Fruit fly (Drosophila melanogaster) Kc167 (cell line): ENCODE results near the gene aralar1.

ENCODE experiments used
- Myc ChIP-seq: fragments of >200 bp; optimal IDR thresholded peaks from 2 replicates; lab custom pipeline; 2017; ENCODE audit warnings: missing external identifiers
- Sin3A ChIP-seq: fragments of >200 bp; optimal IDR thresholded peaks from 2 replicates; lab custom pipeline; 2018; ENCODE audit warnings: missing external identifiers
- h ChIP-seq: fragments of >200 bp; optimal IDR thresholded peaks from 3 replicates; lab custom pipeline; 2018; ENCODE audit warnings: missing external identifiers
- insv ChIP-seq: fragments of >200 bp; optimal IDR thresholded peaks from 3 replicates; lab custom pipeline; 2018; ENCODE audit warnings: missing external identifiers
- psq ChIP-seq: fragments of >200 bp; optimal IDR thresholded peaks from 2 replicates; lab custom pipeline; 2017; ENCODE audit warnings: missing external identifiers
- ttk ChIP-seq: sonication (Bioruptor generic); optimal IDR thresholded peaks from 2 replicates; lab custom pipeline; 2017; ENCODE audit warnings: missing external identifiers

Gene aralar1

DNA sequence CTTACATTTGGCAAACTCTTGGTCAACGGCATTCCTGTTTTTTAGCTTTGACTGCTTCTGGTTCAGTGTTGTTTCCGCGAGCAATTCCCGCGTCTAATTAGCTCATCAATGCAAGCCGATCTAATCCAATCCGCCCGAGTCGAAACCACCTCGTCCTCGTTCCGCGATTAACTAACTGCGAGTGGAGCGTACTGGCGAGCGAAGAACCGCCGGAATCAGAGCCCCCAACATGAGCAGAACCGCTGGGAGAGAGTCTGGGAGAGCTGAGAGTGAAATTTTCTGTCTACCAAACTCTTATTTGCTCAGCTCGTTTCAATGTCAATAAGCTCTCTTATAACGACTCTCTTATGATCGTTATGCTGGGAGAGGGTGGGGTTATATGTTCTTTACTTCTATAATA lies 5.4 kb downstream of the aralar1 start:
- TF ChIP-seq insv (no peak), psq (lab: Kevin White, UChicago) (no peak), Myc (no peak), h (lab: Kevin White, UChicago) (no peak), Sin3A (lab: Kevin White, UChicago) (no peak), ttk (lab: Kevin White, UChicago) (no peak)

DNA sequence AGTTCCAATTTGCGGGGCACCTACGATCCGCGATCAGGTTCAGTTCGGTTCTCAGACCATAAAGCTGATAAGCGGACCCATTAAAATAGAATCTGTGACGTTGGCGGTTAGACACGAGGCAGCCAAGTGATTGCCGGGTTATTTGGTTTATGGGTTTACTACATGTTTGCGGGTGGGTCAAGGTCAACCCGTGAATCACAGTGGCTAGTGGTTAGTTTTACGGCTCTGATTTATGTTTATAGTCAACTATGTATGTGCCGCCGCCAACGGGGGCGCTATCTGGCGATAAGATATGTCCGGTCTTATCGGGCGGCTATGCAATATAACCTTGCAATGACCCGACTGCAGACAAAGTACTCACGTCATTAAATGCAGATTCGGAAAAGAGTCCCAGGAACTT lies 6.2 kb downstream of the aralar1 start:
- no peak for TF ChIP-seq Myc
- no peak for TF ChIP-seq psq (lab: Kevin White, UChicago)
- TF ChIP-seq insv = no peak
- no peak for TF ChIP-seq h (lab: Kevin White, UChicago)
- TF ChIP-seq Sin3A (lab: Kevin White, UChicago) = no peak
- no peak for TF ChIP-seq ttk (lab: Kevin White, UChicago)

DNA sequence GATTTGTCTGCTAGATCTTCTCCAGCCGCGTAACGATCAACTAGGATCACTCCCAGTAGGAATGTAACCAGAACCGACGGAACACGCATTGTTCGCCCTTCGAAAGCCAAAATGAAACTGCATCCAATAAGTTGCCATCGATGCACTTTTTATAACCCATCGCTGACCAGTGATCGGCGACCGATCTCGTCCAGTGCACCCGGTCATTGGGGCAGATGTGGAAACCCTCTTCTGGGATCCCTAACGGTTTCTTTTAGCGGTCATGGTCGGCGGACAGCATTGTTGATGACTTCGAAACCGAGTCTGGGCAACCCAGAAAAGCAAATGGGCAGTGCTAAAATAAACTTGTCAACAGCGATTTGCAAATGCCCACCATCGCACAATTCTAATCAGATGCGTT lies 10.7 kb downstream of the aralar1 start, which contains the start of gene Osi23:
Gene Osi23 (minus strand): TSS at position 101 of the 400 bp plus-strand sequence.
- TF ChIP-seq ttk (lab: Kevin White, UChicago) = no peak
- no peak for TF ChIP-seq psq (lab: Kevin White, UChicago)
- no peak for TF ChIP-seq Myc
- TF ChIP-seq insv = no peak
- TF ChIP-seq h (lab: Kevin White, UChicago) = no peak
- TF ChIP-seq Sin3A (lab: Kevin White, UChicago) = no peak

DNA sequence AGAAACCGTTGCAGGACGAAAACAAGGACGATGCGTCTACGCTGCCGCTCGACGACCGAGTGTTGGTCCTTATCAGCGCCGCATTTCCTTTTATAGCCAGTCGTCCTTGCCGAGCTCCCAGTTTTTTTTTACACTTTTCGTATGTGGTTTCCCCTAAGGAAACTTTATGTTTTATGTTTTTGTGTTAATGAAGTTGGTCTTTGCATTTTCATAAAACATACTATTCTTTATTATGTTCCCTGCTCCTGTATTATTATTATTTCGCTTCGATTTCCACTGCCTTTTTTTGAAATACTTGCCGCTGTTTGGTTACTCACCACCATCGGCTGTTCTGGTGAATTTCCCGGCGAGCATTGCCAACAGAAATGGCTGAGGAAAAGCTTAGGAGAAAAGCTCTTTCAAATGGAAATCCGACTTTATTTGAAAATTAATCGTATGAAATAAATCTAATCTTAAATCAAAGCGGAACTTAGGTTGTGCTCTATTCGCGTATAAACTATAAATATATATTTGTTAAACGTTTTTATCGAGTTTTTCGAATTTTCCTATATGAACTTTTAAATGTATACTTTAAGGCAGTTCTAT lies 12.0 kb downstream of the aralar1 start, which contains the start of gene CG15537:
Gene CG15537 (minus strand): TSS at position 51 of the 585 bp plus-strand sequence.
- TF ChIP-seq insv (no peak), psq (lab: Kevin White, UChicago) (no peak), ttk (lab: Kevin White, UChicago) (no peak), Sin3A (lab: Kevin White, UChicago) (no peak), Myc (no peak), h (lab: Kevin White, UChicago) (no peak)

DNA sequence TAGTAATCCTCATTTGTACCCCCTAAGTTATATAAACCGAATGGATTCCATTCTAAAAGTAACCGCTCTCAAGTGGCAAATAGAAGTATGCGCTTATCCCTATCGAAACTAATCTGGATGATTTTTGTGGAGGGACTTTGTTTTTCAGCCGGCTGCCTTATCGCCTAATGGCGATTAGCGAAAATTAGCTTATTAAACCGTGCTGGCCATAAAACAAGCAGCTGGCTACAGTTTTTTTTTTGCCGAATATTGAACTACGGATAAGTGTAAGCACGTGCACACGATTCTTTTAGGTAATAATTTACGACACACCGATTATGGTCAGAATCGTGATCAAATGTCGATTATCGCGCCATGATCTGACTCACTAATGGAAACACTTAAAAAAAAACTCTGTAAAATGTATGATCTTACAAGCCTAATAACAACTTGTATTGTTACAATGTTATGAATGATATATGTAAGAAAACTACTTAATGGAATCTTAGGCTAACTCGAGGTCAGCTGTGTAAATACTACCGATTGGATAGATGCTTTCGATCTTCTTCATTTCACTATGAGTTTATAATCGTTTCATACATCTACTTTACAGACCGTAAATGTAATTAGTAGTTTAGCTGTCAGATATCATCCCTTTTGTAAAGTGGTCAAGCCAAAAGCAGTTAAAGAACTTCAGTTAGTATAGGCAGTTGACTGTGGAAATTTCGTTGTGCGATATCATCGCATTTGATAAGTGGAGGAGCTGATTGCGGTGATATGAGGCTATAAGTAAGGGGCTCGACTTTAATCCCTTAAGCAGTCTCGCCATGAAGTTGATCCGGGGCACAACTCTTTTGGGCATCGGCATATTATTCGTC lies 24.2 kb downstream of the aralar1 start, which contains the start of gene CG15534:
Gene CG15534 (plus strand): TSS at position 807 of the 857 bp plus-strand sequence.
- no peak for TF ChIP-seq psq (lab: Kevin White, UChicago)
- no peak for TF ChIP-seq ttk (lab: Kevin White, UChicago)
- TF ChIP-seq Sin3A (lab: Kevin White, UChicago) = no peak
- no peak for TF ChIP-seq Myc
- no peak for TF ChIP-seq h (lab: Kevin White, UChicago)
- no peak for TF ChIP-seq insv

DNA sequence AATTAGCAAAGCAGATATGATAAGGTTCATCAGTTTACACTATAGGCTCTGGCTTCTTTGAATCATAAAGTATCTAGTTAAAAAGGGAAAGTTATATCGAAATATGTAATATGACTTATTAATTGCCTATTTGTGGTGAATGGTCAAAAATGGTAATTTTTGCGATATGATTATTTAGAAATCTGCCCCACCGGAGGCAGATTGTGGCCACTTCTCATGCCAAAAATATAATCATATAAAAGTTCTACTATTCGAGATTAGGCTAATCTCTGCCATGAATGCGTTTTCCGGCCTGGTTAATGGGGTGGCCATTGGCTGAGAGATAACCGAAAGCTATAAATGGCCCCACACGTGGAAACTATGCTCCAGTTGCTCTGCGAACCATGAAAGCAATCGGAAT lies 27.2 kb downstream of the aralar1 start, which contains the start of gene CG15533:
Gene CG15533 (plus strand): TSS at position 362 of the 400 bp plus-strand sequence.
- no peak for TF ChIP-seq Sin3A (lab: Kevin White, UChicago)
- TF ChIP-seq ttk (lab: Kevin White, UChicago) = no peak
- no peak for TF ChIP-seq Myc
- TF ChIP-seq psq (lab: Kevin White, UChicago) = no peak
- TF ChIP-seq insv = no peak
- TF ChIP-seq h (lab: Kevin White, UChicago) = no peak

DNA sequence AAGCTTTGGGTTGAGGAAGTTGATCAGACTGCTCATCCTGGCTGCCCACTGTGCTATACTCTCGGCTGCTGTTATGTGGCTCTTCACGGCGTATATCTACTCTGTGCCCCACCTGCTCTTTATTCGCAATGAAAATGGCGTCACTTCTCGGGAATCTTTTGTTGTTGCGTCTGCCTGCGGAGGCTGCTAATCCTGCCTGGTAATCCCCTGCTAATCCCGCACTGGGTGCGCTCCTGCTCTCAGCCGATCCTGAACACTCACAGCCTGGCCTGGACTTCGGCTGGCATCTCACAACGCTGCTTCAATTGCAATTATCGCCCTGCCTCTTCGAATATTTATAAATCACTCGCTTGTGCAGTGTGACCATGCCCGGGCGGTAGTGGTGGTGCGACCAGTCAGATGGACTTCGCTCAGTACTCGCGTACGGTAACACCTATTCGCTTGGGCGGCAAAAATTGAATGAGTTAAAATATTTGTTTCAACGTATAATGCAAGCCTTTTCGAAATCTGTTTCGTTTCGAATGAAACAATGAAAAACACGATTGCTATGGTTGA lies 27.8 kb downstream of the aralar1 start, which contains the start of gene CG2218:
Gene CG2218 (minus strand): TSS at position 472 of the 555 bp plus-strand sequence.
- TF ChIP-seq ttk (lab: Kevin White, UChicago) (no peak), Sin3A (lab: Kevin White, UChicago) (no peak)

DNA sequence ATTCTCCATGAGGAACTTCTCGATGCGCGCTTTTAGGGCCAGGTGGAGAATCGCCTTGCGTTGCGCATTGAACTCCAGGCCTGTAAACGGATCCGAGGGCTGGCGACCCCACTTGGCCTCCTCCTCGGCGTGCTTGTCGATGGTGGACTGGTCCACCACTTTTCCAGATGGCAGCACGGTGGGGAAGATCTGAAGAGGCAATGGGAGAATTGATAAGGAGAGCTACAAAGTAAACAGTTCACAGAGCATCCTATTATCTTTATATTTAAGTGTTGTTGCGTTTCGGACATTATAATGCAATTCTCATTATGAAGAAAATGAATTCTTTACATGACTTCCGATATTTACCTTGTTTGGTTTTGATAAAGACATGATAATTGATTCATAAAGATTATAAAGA lies 29.0 kb downstream of the aralar1 start:
- TF ChIP-seq insv = no peak
- no peak for TF ChIP-seq psq (lab: Kevin White, UChicago)
- TF ChIP-seq Myc = no peak
- TF ChIP-seq Sin3A (lab: Kevin White, UChicago) = no peak
- no peak for TF ChIP-seq h (lab: Kevin White, UChicago)
- no peak for TF ChIP-seq ttk (lab: Kevin White, UChicago)

DNA sequence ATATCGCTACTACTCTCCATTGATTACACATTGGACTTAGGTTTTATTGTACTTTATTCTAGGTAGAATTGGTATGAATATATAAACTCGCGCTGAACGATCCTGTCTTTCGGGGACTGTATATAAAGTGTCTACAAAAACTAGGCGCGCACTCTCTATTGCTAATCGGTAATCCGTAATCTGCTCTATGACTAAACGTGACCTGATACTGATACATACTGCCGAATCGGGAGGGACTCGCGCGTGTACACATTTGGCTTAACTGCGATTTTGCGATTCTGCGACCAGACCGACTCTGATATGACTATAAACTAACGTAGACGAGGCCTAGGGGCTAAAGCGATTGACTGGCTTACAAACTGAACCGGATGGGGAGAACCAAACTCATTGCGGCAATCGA lies 30.0 kb downstream of the aralar1 start:
- no peak for TF ChIP-seq insv
- TF ChIP-seq Myc = no peak
- no peak for TF ChIP-seq Sin3A (lab: Kevin White, UChicago)
- TF ChIP-seq psq (lab: Kevin White, UChicago) = no peak
- TF ChIP-seq ttk (lab: Kevin White, UChicago) = no peak
- TF ChIP-seq h (lab: Kevin White, UChicago) = no peak

DNA sequence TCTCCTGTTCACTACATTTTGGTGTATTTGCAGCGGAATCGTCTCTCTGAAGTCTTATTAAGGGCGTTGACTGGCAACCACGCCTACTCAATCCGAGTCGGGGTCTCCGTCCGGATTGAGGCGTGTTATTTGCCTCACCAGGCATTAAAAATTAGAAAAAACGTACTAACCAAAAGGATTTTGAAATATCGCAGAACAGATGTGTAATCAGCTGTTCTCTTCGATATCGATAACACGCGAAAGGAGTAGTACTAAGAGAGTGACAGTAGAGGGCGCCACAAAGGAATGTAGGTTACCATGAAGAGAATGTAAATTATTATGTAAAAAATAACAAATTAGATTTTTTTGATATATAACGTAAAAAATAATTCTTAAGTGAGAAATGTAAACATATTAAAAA lies 30.7 kb downstream of the aralar1 start, which contains the start of gene CG15536:
Gene CG15536 (minus strand): TSS at position 170 of the 400 bp plus-strand sequence.
- TF ChIP-seq ttk (lab: Kevin White, UChicago) = no peak
- no peak for TF ChIP-seq Myc
- TF ChIP-seq insv = no peak
- TF ChIP-seq Sin3A (lab: Kevin White, UChicago) = no peak
- TF ChIP-seq h (lab: Kevin White, UChicago) = no peak
- no peak for TF ChIP-seq psq (lab: Kevin White, UChicago)

DNA sequence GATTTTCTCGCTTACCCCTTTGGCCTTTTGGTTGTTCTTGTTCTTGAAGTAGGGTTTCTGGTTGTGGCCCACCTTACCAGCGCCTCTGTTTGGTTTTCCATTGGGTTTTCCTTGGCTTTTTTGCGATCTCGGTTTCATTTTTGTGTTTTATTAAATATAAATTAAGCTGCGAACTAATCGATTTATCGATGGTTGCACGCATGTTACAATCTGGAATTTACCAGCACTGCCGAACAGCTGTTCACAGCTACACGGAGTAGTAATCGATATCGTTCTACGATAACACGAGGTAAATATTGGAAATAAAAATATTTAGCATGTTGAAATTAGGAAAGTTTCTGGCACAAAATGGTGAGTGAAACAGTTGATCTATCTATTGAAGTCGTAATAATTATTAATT lies 32.0 kb downstream of the aralar1 start, which contains the start of the genes CG15535 and mRpS18C:
Gene CG15535 (minus strand): TSS at position 235 of the 400 bp plus-strand sequence.
Gene mRpS18C (plus strand): TSS at position 280 of the 400 bp plus-strand sequence.
- TF ChIP-seq insv = no peak
- TF ChIP-seq Myc = no peak
- no peak for TF ChIP-seq h (lab: Kevin White, UChicago)
- no peak for TF ChIP-seq psq (lab: Kevin White, UChicago)
- no peak for TF ChIP-seq ttk (lab: Kevin White, UChicago)
- TF ChIP-seq Sin3A (lab: Kevin White, UChicago) = no peak
